Worm (Caenorhabditis elegans): ENCODE measurements around the gene C45H4.13.

The C45H4.13 gene

DNA sequence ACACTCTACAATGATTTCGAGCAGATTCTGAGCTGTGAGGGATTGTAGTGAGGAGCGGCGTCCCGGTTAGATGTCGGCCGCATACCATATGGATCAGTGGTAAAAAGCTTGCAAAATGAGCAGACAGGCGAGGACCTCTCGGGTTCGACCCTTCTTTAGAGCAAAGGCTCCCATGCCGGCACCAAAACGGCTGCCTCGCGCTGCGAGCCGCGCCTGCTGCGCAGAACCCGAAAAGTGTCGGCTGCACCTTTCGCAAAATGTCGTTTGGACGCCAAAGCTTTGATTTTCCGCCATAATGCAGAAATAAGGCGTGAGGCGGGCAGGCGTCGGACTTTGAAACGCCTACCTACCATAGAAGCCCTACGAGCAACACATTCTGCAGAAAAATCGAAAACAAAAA, 39.6 kb upstream of the C45H4.13 start:
- TF ChIP-seq pha-2 (tag; optimal IDR thresholded peaks at IDR 0.05): no peak
- no peak for TF ChIP-seq ceh-6 (GFP tag; optimal IDR thresholded peaks at IDR 0.05)
- no peak for TF ChIP-seq ceh-34 (tag; optimal IDR thresholded peaks at IDR 0.05)
- no peak for TF ChIP-seq ceh-2 (tag; optimal IDR thresholded peaks at IDR 0.05)
- TF ChIP-seq dve-1 (tag; optimal IDR thresholded peaks at IDR 0.05): no peak
- no peak for TF ChIP-seq pros-1 (tag; optimal IDR thresholded peaks at IDR 0.05)
- TF ChIP-seq fkh-10 (GFP tag; optimal IDR thresholded peaks at IDR 0.05): no peak
- no peak for TF ChIP-seq madf-2 (tag; optimal IDR thresholded peaks at IDR 0.05)
- no peak for TF ChIP-seq unc-86 (tag; optimal IDR thresholded peaks at IDR 0.05)
- TF ChIP-seq mec-3 (tag; optimal IDR thresholded peaks at IDR 0.05; ENCODE audit: borderline replicate concordance): no peak
- no peak for TF ChIP-seq hlh-30 (tag; optimal IDR thresholded peaks at IDR 0.05; ENCODE audit: insufficient read depth)
- TF ChIP-seq sox-2 (GFP tag; IDR thresholded peaks at IDR 0.05): no peak
- no peak for TF ChIP-seq K09A11.1 (tag; optimal IDR thresholded peaks at IDR 0.05; ENCODE audit: insufficient read depth)
- no peak for TF ChIP-seq nhr-11 (tag; optimal IDR thresholded peaks at IDR 0.05)

- TF ChIP-seq ztf-16 (tag; optimal IDR thresholded peaks at IDR 0.05) (no peak), nfya-1 (tag; optimal IDR thresholded peaks at IDR 0.05) (peak; percentile 60)
Observed at ce11 chrV:2187864-2188345, 37.1 kb upstream of the C45H4.13 start, which contains the start of gene Y5H2B.3. Gene Y5H2B.3, plus strand, starts transcription at chrV:2188295.

ce11 chrV:2185486-2185885, 34.7 kb upstream of the C45H4.13 start:
- TF ChIP-seq elt-4 (tag; optimal IDR thresholded peaks at IDR 0.05) (peak; percentile 5), lin-11 (tag; optimal IDR thresholded peaks at IDR 0.05) (no peak), pat-9 (tag; optimal IDR thresholded peaks at IDR 0.05) (no peak)

ce11 chrV:2183162-2183561, 32.4 kb upstream of the C45H4.13 start, which contains the start of gene cyp-33C2:
Gene cyp-33C2, plus strand, starts transcription at chrV:2183488.
- TF ChIP-seq hlh-15 (tag; optimal IDR thresholded peaks at IDR 0.05): no peak
- no peak for TF ChIP-seq rnt-1 (tag; optimal IDR thresholded peaks at IDR 0.05)

- TF ChIP-seq dve-1 (tag; optimal IDR thresholded peaks at IDR 0.05) (no peak), ceh-9 (tag; optimal IDR thresholded peaks at IDR 0.05) (no peak), sox-2 (GFP tag; IDR thresholded peaks at IDR 0.05) (no peak), K02D7.2 (tag; optimal IDR thresholded peaks at IDR 0.05) (no peak), nfya-1 (tag; optimal IDR thresholded peaks at IDR 0.05) (no peak), hlh-8 (tag; optimal IDR thresholded peaks at IDR 0.05) (no peak), ahr-1 (tag; optimal IDR thresholded peaks at IDR 0.05) (no peak), nhr-11 (tag; optimal IDR thresholded peaks at IDR 0.05) (no peak), fkh-10 (GFP tag; optimal IDR thresholded peaks at IDR 0.05) (no peak), nhr-232 (tag; optimal IDR thresholded peaks at IDR 0.05) (no peak), unc-3 (GFP tag; conservative IDR thresholded peaks at IDR 0.05) (no peak), unc-3 (tag; optimal IDR thresholded peaks at IDR 0.05) (no peak), pax-1 (tag; optimal IDR thresholded peaks at IDR 0.05) (no peak), pqm-1 (tag; optimal IDR thresholded peaks at IDR 0.05) (no peak), unc-86 (tag; optimal IDR thresholded peaks at IDR 0.05) (no peak), ztf-16 (tag; optimal IDR thresholded peaks at IDR 0.05) (no peak)
Observed at ce11 chrV:2181738-2182137, 31.0 kb upstream of the C45H4.13 start, which contains the start of gene srbc-16. Gene srbc-16, plus strand, starts transcription at chrV:2182038.

ce11 chrV:2179214-2179613, 28.4 kb upstream of the C45H4.13 start, which contains the start of gene cyp-33C1:
Gene cyp-33C1, plus strand, starts transcription at chrV:2179514.
- TF ChIP-seq sdc-2 (tag; optimal IDR thresholded peaks at IDR 0.05) (no peak), fkh-10 (GFP tag; optimal IDR thresholded peaks at IDR 0.05) (no peak), dmd-4 (tag; optimal IDR thresholded peaks at IDR 0.05; ENCODE audit: borderline replicate concordance) (no peak), fax-1 (tag; optimal IDR thresholded peaks at IDR 0.05) (no peak), unc-3 (GFP tag; conservative IDR thresholded peaks at IDR 0.05) (no peak), unc-3 (tag; optimal IDR thresholded peaks at IDR 0.05) (no peak), ceh-48 (tag; optimal IDR thresholded peaks at IDR 0.05) (no peak), nfya-1 (tag; optimal IDR thresholded peaks at IDR 0.05) (no peak), ahr-1 (tag; optimal IDR thresholded peaks at IDR 0.05) (no peak), tbx-2 (tag; optimal IDR thresholded peaks at IDR 0.05) (no peak), ttx-3 (tag; optimal IDR thresholded peaks at IDR 0.05) (no peak), C38D4.7 (GFP tag; optimal IDR thresholded peaks at IDR 0.05) (no peak)

Measured in whole organism, late embryonic.